Worm (Caenorhabditis elegans) whole organism, L4 larva: ENCODE measurements around the gene hda-1.

Experiments
- D1046.2 ChIP-seq: fragments of 200-800 bp; sonication (Bioruptor generic); IDR thresholded peaks from 2 replicates; pipeline ENCODE4 v1.3.6; 2022; ENCODE audit warnings: missing genetic modification characterization, missing compliant biosample characterization
- F44E2.7 ChIP-seq: fragments of 200-800 bp; sonication (Bioruptor generic); IDR thresholded peaks from 2 replicates; pipeline ENCODE4 v2.1.2; 2022; ENCODE audit warnings: missing genetic modification characterization, missing compliant biosample characterization
- R02D3.7 ChIP-seq: fragments of 150-350 bp; sonication (generic microtip); optimal IDR thresholded peaks from 3 replicates; lab custom pipeline; 2014; ENCODE audit warnings: missing biosample characterization, missing genetic modification characterization
- T26A8.4 ChIP-seq: fragments of 200-800 bp; sonication (Bioruptor generic); IDR thresholded peaks from 2 replicates; pipeline ENCODE4 v1.3.6; 2022; ENCODE audit warnings: missing genetic modification characterization, missing compliant biosample characterization
- attf-4 ChIP-seq: sonication (generic microtip); optimal IDR thresholded peaks from 3 replicates; lab custom pipeline; 2017; ENCODE audit warnings: missing biosample characterization, missing genetic modification characterization
- ceh-44 ChIP-seq: fragments of 200-800 bp; sonication (Bioruptor generic); IDR thresholded peaks from 2 replicates; pipeline ENCODE4 v1.3.6; 2022; ENCODE audit warnings: missing genetic modification reagents, missing genetic modification characterization, missing compliant biosample characterization
- cey-2 ChIP-seq: sonication (generic microtip); optimal IDR thresholded peaks from 3 replicates; lab custom pipeline; 2017; ENCODE audit warnings: missing genetic modification characterization, mild to moderate bottlenecking, missing compliant biosample characterization, antibody characterized with exemption, borderline replicate concordance; ENCODE audit not compliant: insufficient read depth
- daf-12 ChIP-seq: fragments of 150-350 bp; optimal IDR thresholded peaks from 2 replicates; lab custom pipeline; 2014; ENCODE audit warnings: missing biosample characterization, missing genetic modification reagents, missing genetic modification characterization
- daf-19 ChIP-seq: fragments of 200-800 bp; sonication (Bioruptor generic); conservative IDR thresholded peaks from 2 replicates; pipeline ENCODE4 v1.3.6; 2022; ENCODE audit warnings: missing genetic modification characterization, missing compliant biosample characterization
- dmd-9 ChIP-seq: fragments of 200-800 bp; sonication (Bioruptor generic); IDR thresholded peaks from 2 replicates; pipeline ENCODE4 v1.3.6; 2022; ENCODE audit warnings: missing genetic modification reagents, missing genetic modification characterization, missing compliant biosample characterization
- fkh-10 ChIP-seq: fragments of 150-350 bp; optimal IDR thresholded peaks from 2 replicates; lab custom pipeline; 2014; ENCODE audit warnings: missing biosample characterization, missing genetic modification reagents, missing genetic modification characterization
- gei-8 ChIP-seq: fragments of 200-800 bp; sonication (Bioruptor generic); optimal IDR thresholded peaks from 2 replicates; lab custom pipeline; 2018; ENCODE audit warnings: mild to moderate bottlenecking, missing genetic modification characterization, missing compliant biosample characterization
- lin-15B ChIP-seq: fragments of 150-350 bp; sonication (generic microtip); optimal IDR thresholded peaks from 3 replicates; lab custom pipeline; 2014; ENCODE audit warnings: missing biosample characterization, missing genetic modification characterization
- lsy-2 ChIP-seq, 2 experiments: fragments of 150-350 bp in 1 of 2; sonication (generic microtip) in 1 of 2; optimal IDR thresholded peaks; 2 replicates each; lab custom pipeline; 2014 to 2017; ENCODE audit warnings: missing biosample characterization in 2 of 2, missing genetic modification characterization in 2 of 2
- madf-5 ChIP-seq, 2 experiments: fragments of 200-800 bp; sonication (Bioruptor generic); IDR thresholded peaks; 2 replicates each; pipeline ENCODE4 v1.3.6; 2022; ENCODE audit warnings: missing compliant biosample characterization in 2 of 2, missing genetic modification characterization in 2 of 2
- mdt-29 ChIP-seq: fragments of 200-800 bp; sonication (Bioruptor generic); IDR thresholded peaks from 2 replicates; pipeline ENCODE4 v1.3.6; 2022; ENCODE audit warnings: missing genetic modification reagents, missing genetic modification characterization, missing compliant biosample characterization
- mxl-2 ChIP-seq: fragments of 200-800 bp; sonication (Bioruptor generic); conservative IDR thresholded peaks from 2 replicates; pipeline ENCODE4 v1.3.6; 2022; ENCODE audit warnings: missing genetic modification reagents, missing genetic modification characterization, missing compliant biosample characterization
- mxl-3 ChIP-seq: fragments of 200-800 bp; sonication (Bioruptor generic); optimal IDR thresholded peaks from 2 replicates; lab custom pipeline; 2018; ENCODE audit warnings: mild to moderate bottlenecking, missing genetic modification characterization, missing compliant biosample characterization
- nhr-10 ChIP-seq: fragments of 150-350 bp; optimal IDR thresholded peaks from 2 replicates; lab custom pipeline; 2014; ENCODE audit warnings: missing biosample characterization, missing genetic modification characterization
- nhr-11 ChIP-seq: fragments of 150-350 bp; optimal IDR thresholded peaks from 2 replicates; lab custom pipeline; 2014; ENCODE audit warnings: missing biosample characterization, missing genetic modification characterization
- nhr-237 ChIP-seq: sonication (generic microtip); optimal IDR thresholded peaks from 2 replicates; lab custom pipeline; 2017; ENCODE audit warnings: missing biosample characterization, missing genetic modification characterization
- nhr-28 ChIP-seq: fragments of 150-350 bp; optimal IDR thresholded peaks from 2 replicates; lab custom pipeline; 2014; ENCODE audit warnings: missing biosample characterization, missing genetic modification characterization
- nhr-41 ChIP-seq: fragments of 200-800 bp; sonication (Bioruptor generic); IDR thresholded peaks from 2 replicates; pipeline ENCODE4 v1.3.6; 2022; ENCODE audit warnings: missing genetic modification reagents, missing genetic modification characterization, missing compliant biosample characterization
- nhr-48 ChIP-seq: sonication (generic microtip); optimal IDR thresholded peaks from 2 replicates; lab custom pipeline; 2016; ENCODE audit warnings: mild to moderate bottlenecking, missing genetic modification characterization, missing compliant biosample characterization
- nhr-6 ChIP-seq: fragments of 150-350 bp; optimal IDR thresholded peaks from 2 replicates; lab custom pipeline; 2014; ENCODE audit warnings: missing biosample characterization, missing genetic modification characterization
- rbr-2 ChIP-seq: sonication (generic microtip); optimal IDR thresholded peaks from 2 replicates; lab custom pipeline; 2016; ENCODE audit warnings: missing genotype, missing genetic modification characterization, missing compliant biosample characterization
- snpc-1.2 ChIP-seq: fragments of 200-800 bp; sonication (Bioruptor generic); IDR thresholded peaks from 2 replicates; pipeline ENCODE4 v1.3.6; 2022; ENCODE audit warnings: missing genetic modification reagents, missing genetic modification characterization, missing compliant biosample characterization
- snpc-4 ChIP-seq: fragments of 150-350 bp; optimal IDR thresholded peaks from 2 replicates; lab custom pipeline; 2014; ENCODE audit warnings: missing biosample characterization, missing genetic modification characterization
- spr-1 ChIP-seq: sonication (generic microtip); optimal IDR thresholded peaks from 2 replicates; lab custom pipeline; 2016; ENCODE audit warnings: mild to moderate bottlenecking, missing genetic modification characterization, missing compliant biosample characterization
- unc-62 ChIP-seq, 3 experiments: fragments of 150-350 bp in 1 of 3; sonication (generic microtip); optimal IDR thresholded peaks in 2 of 3; peaks in 1 of 3; 1 replicate in 1 of 3; 2 replicates in 2 of 3; lab custom pipeline; 2014 to 2017; ENCODE audit warnings: missing biosample characterization in 3 of 3, missing genetic modification characterization in 3 of 3, missing genetic modification reagents in 3 of 3, missing genotype in 1 of 3
- zip-11 ChIP-seq: fragments of 200-800 bp; sonication (Bioruptor generic); IDR thresholded peaks from 2 replicates; pipeline ENCODE4 v1.3.6; 2022; ENCODE audit warnings: missing genetic modification characterization, missing compliant biosample characterization
- zip-2 ChIP-seq: fragments of 150-350 bp; optimal IDR thresholded peaks from 2 replicates; lab custom pipeline; 2014; ENCODE audit warnings: missing biosample characterization, missing genetic modification characterization

hda-1 gene

ce11 chrV:14510746-14511145, 14.4 kb upstream of the hda-1 start, which contains the start of gene R02D5.9 (continued):
- TF ChIP-seq mxl-3 (GFP tag; lab: Kevin White, UChicago), result peak; percentile 91
- no peak for TF ChIP-seq snpc-4 (tag; lab: Kevin White, UChicago)
- TF ChIP-seq D1046.2 (GFP tag; lab: Robert Waterston, UW), result no peak
- no peak for TF ChIP-seq nhr-11 (tag; lab: Kevin White, UChicago)
- TF ChIP-seq, all 104 proteins: peak for 11

ce11 chrV:14518010-14518409, 7.2 kb upstream of the hda-1 start, which contains the start of gene R02D5.6:
Gene R02D5.6, minus strand, starts transcription at chrV:14518110.
- TF ChIP-seq nhr-237 (tag; lab: Kevin White, UChicago), result no peak
- TF ChIP-seq nhr-6 (tag; lab: Kevin White, UChicago), result no peak
- no peak for TF ChIP-seq spr-1 (tag; lab: Kevin White, UChicago)
- TF ChIP-seq unc-62 (GFP tag; optimal IDR thresholded peaks at IDR 0.05 in 1 of 2; lab: Kevin White, UChicago), result no peak
- TF ChIP-seq unc-62 (tag; optimal IDR thresholded peaks at IDR 0.05; lab: Kevin White, UChicago), result no peak
- no peak for TF ChIP-seq dmd-9 (GFP tag; lab: Robert Waterston, UW)
- TF ChIP-seq nhr-28, result no peak
- no peak for TF ChIP-seq zip-2 (tag; lab: Kevin White, UChicago)
- no peak for TF ChIP-seq snpc-1.2 (GFP tag; lab: Robert Waterston, UW)
- TF ChIP-seq lsy-2 (tag; optimal IDR thresholded peaks at IDR 0.05; lab: Kevin White, UChicago), result no peak
- TF ChIP-seq ceh-44, result no peak
- no peak for TF ChIP-seq zip-11
- no peak for TF ChIP-seq nhr-10 (tag; lab: Kevin White, UChicago)
- no peak for TF ChIP-seq mxl-2 (GFP tag; lab: Robert Waterston, UW)
- no peak for TF ChIP-seq D1046.2 (GFP tag; lab: Robert Waterston, UW)
- no peak for TF ChIP-seq mdt-29
- TF ChIP-seq T26A8.4 (GFP tag; lab: Robert Waterston, UW), result no peak
- no peak for TF ChIP-seq lin-15B (tag; lab: Kevin White, UChicago)
- no peak for TF ChIP-seq cey-2 (tag; lab: Kevin White, UChicago)

ce11 chrV:14519268-14519667, 5.9 kb upstream of the hda-1 start, which contains the start of gene R02D5.8:
Gene R02D5.8, minus strand, starts transcription at chrV:14519368.
- TF ChIP-seq rbr-2 (tag; lab: Kevin White, UChicago) (no peak), gei-8 (GFP tag; lab: Kevin White, UChicago) (no peak), nhr-41 (GFP tag; lab: Robert Waterston, UW) (no peak), F44E2.7 (GFP tag; lab: Robert Waterston, UW) (no peak), zip-11 (no peak), R02D3.7 (tag; lab: Kevin White, UChicago) (no peak), attf-4 (tag; lab: Kevin White, UChicago) (no peak), fkh-10 (GFP tag; lab: Kevin White, UChicago) (no peak), daf-12 (tag; lab: Kevin White, UChicago) (no peak), madf-5 (GFP tag; IDR thresholded peaks at IDR 0.05; lab: Robert Waterston, UW) (no peak), zip-2 (tag; lab: Kevin White, UChicago) (no peak)

- TF ChIP-seq daf-19 (GFP tag; lab: Robert Waterston, UW), result no peak
- peak in 1 of 2 experiments; percentile 32 for TF ChIP-seq unc-62 (GFP tag; optimal IDR thresholded peaks at IDR 0.05 in 1 of 2; lab: Kevin White, UChicago)
- no peak for TF ChIP-seq unc-62 (tag; optimal IDR thresholded peaks at IDR 0.05; lab: Kevin White, UChicago)
Measured at ce11 chrV:14521000-14521399, 4.2 kb upstream of the hda-1 start, which contains the start of gene C53A5.17. Gene C53A5.17, minus strand, starts transcription at chrV:14521100.

- no peak for TF ChIP-seq nhr-48 (tag; lab: Kevin White, UChicago)
Measured at ce11 chrV:14522514-14522913, 2.7 kb upstream of the hda-1 start, which contains the start of gene C53A5.16. Gene C53A5.16, minus strand, starts transcription at chrV:14522614.
